Worm (Caenorhabditis elegans) whole organism, late embryonic: ENCODE measurements around the gene M05D6.5.

ENCODE experiments used
- C08G9.2 ChIP-seq: sonication (generic microtip); optimal IDR thresholded peaks from 2 replicates; lab custom pipeline; 2016; ENCODE audit warnings: mild to moderate bottlenecking, missing genetic modification characterization, moderate library complexity, missing compliant biosample characterization
- F13H6.1 ChIP-seq: sonication (generic microtip); optimal IDR thresholded peaks from 2 replicates; lab custom pipeline; 2016; ENCODE audit warnings: missing genetic modification characterization, missing compliant biosample characterization
- T23F11.4 ChIP-seq: fragments of 200-800 bp; sonication (Bioruptor generic); optimal IDR thresholded peaks from 2 replicates; lab custom pipeline; 2018; ENCODE audit warnings: mild to moderate bottlenecking, missing genetic modification characterization, missing compliant biosample characterization
- ceh-19 ChIP-seq: fragments of 200-800 bp; sonication (Bioruptor generic); optimal IDR thresholded peaks from 2 replicates; lab custom pipeline; 2018; ENCODE audit warnings: mild to moderate bottlenecking, missing genetic modification characterization, missing compliant biosample characterization
- ceh-22 ChIP-seq: sonication (generic microtip); optimal IDR thresholded peaks from 2 replicates; lab custom pipeline; 2017; ENCODE audit warnings: missing biosample characterization, missing genetic modification characterization
- ceh-31 ChIP-seq: sonication (generic microtip); optimal IDR thresholded peaks from 2 replicates; lab custom pipeline; 2016; ENCODE audit warnings: missing genetic modification characterization, missing compliant biosample characterization
- ceh-9 ChIP-seq: sonication (generic microtip); optimal IDR thresholded peaks from 2 replicates; lab custom pipeline; 2016; ENCODE audit warnings: mild to moderate bottlenecking, missing genetic modification characterization, inconsistent platforms, missing compliant biosample characterization
- che-1 ChIP-seq: sonication (generic microtip); optimal IDR thresholded peaks from 2 replicates; lab custom pipeline; 2016; ENCODE audit warnings: mild to moderate bottlenecking, missing genetic modification characterization, missing compliant biosample characterization
- elt-2 ChIP-seq: sonication (generic microtip); optimal IDR thresholded peaks from 2 replicates; lab custom pipeline; 2016; ENCODE audit warnings: missing genetic modification reagents, missing genetic modification characterization, missing compliant biosample characterization
- eyg-1 ChIP-seq: sonication (generic microtip); optimal IDR thresholded peaks from 2 replicates; lab custom pipeline; 2016; ENCODE audit warnings: missing genotype, missing genetic modification characterization, missing compliant biosample characterization
- fkh-6 ChIP-seq: sonication (generic microtip); optimal IDR thresholded peaks from 2 replicates; lab custom pipeline; 2016; ENCODE audit warnings: missing genetic modification characterization, missing compliant biosample characterization
- gmeb-2 ChIP-seq: sonication (generic microtip); optimal IDR thresholded peaks from 2 replicates; lab custom pipeline; 2016; ENCODE audit warnings: missing genetic modification characterization, inconsistent platforms, missing compliant biosample characterization
- hlh-15 ChIP-seq: sonication (generic microtip); optimal IDR thresholded peaks from 2 replicates; lab custom pipeline; 2016; ENCODE audit warnings: missing genetic modification characterization, missing compliant biosample characterization
- hlh-30 ChIP-seq: sonication (generic microtip); optimal IDR thresholded peaks from 2 replicates; lab custom pipeline; 2017; ENCODE audit warnings: antibody characterized with exemption, missing genetic modification characterization, missing compliant biosample characterization; ENCODE audit not compliant: insufficient read depth
- mec-3 ChIP-seq: sonication (generic microtip); optimal IDR thresholded peaks from 2 replicates; lab custom pipeline; 2016; ENCODE audit warnings: borderline replicate concordance, missing genetic modification characterization, missing compliant biosample characterization
- nhr-232 ChIP-seq: sonication (generic microtip); optimal IDR thresholded peaks from 2 replicates; lab custom pipeline; 2016; ENCODE audit warnings: missing genetic modification characterization, missing compliant biosample characterization
- pax-1 ChIP-seq: fragments of 150-350 bp; optimal IDR thresholded peaks from 2 replicates; lab custom pipeline; 2014; ENCODE audit warnings: missing biosample characterization, missing genetic modification characterization
- pqm-1 ChIP-seq: sonication (generic microtip); optimal IDR thresholded peaks from 2 replicates; lab custom pipeline; 2016; ENCODE audit warnings: missing genetic modification characterization, missing compliant biosample characterization
- sdc-2 ChIP-seq: sonication (generic microtip); optimal IDR thresholded peaks from 2 replicates; lab custom pipeline; 2016; ENCODE audit warnings: missing genotype, missing genetic modification characterization, missing compliant biosample characterization
- sox-2 ChIP-seq: fragments of 200-800 bp; sonication (Bioruptor generic); IDR thresholded peaks from 2 replicates; pipeline ENCODE4 v1.3.6; 2022; ENCODE audit warnings: missing genetic modification reagents, missing genetic modification characterization, missing compliant biosample characterization

Gene M05D6.5

DNA sequence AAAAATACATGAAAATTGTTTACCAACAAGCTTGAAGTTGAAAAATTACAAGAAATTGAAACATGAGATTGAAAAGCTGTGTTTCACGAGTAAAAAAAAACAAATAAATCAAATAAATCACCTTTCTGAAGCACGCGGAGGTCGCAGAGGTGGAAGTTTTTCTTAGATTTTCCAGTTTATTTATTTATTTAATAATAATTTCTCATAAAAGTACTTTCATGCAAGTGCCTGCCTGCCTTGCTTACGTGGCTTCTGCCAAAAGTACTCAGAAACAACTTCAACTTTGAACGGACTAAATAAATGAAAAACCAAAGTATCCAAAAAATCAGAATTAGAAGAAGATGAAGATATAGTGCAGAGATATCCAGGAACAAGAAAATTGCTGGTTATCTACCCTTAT lies 50.0 kb downstream of the M05D6.5 start, which contains the start of gene acp-2:
acp-2 (minus strand) TSS at position 101 of the 400 bp plus-strand sequence.
- TF ChIP-seq F13H6.1 (no peak), ceh-22 (no peak), nhr-232 (tag; lab: Kevin White, UChicago) (no peak), pax-1 (tag; lab: Kevin White, UChicago) (no peak), C08G9.2 (no peak), che-1 (tag; lab: Kevin White, UChicago) (no peak), hlh-30 (tag; lab: Kevin White, UChicago) (no peak), ceh-9 (tag; lab: Kevin White, UChicago) (no peak), fkh-6 (no peak), eyg-1 (tag; lab: Kevin White, UChicago) (no peak), gmeb-2 (tag; lab: Kevin White, UChicago) (no peak), sdc-2 (tag; lab: Kevin White, UChicago) (no peak), hlh-15 (no peak), mec-3 (tag; lab: Kevin White, UChicago) (no peak), T23F11.4 (GFP tag; lab: Kevin White, UChicago) (no peak), ceh-31 (tag; lab: Kevin White, UChicago) (no peak), ceh-19 (GFP tag; lab: Kevin White, UChicago) (no peak), pqm-1 (tag; lab: Kevin White, UChicago) (no peak), elt-2 (no peak), sox-2 (GFP tag; lab: Robert Waterston, UW) (no peak)
- TF ChIP-seq, all 69 proteins: peak for 0
